Fruit fly (Drosophila melanogaster) whole organism, embryonic: Measurements from ENCODE around the gene Drsl1.
A peak's percentile ranks its signal among the peaks of the same experiment; 100 is the strongest.

Source experiments
- Bteb2 ChIP-seq: fragments of 200-800 bp; sonication (Bioruptor generic); optimal IDR thresholded peaks from 2 replicates; lab custom pipeline; 2016; ENCODE audit warnings: missing biosample characterization, missing genetic modification characterization
- CG10366 ChIP-seq: fragments of 200-800 bp; sonication (Bioruptor generic); IDR thresholded peaks from 2 replicates; pipeline ENCODE4 v1.3.6; 2022; ENCODE audit warnings: missing biosample characterization, missing genetic modification characterization
- CG11093 ChIP-seq: fragments of 200-800 bp; sonication (Bioruptor generic); IDR thresholded peaks from 3 replicates; pipeline ENCODE4 v1.3.6; 2022; ENCODE audit warnings: missing biosample characterization, missing genetic modification characterization
- CG11723 ChIP-seq: fragments of 200-800 bp; sonication (Bioruptor generic); optimal IDR thresholded peaks from 2 replicates; lab custom pipeline; 2017; ENCODE audit warnings: missing biosample characterization, mild to moderate bottlenecking, missing genetic modification characterization
- CG12071 ChIP-seq: fragments of 200-800 bp; sonication (Bioruptor generic); optimal IDR thresholded peaks from 3 replicates; lab custom pipeline; 2018; ENCODE audit warnings: missing biosample characterization, mild to moderate bottlenecking, missing genetic modification characterization
- CG1233 ChIP-seq: fragments of 200-800 bp; sonication (Bioruptor generic); optimal IDR thresholded peaks from 4 replicates; lab custom pipeline; 2018; ENCODE audit warnings: missing biosample characterization, mild to moderate bottlenecking, missing genetic modification characterization
- CG12769 ChIP-seq: fragments of 200-800 bp; sonication (Bioruptor generic); optimal IDR thresholded peaks from 2 replicates; lab custom pipeline; 2019; ENCODE audit warnings: missing biosample characterization, mild to moderate bottlenecking, missing genetic modification characterization, moderate library complexity
- CG13424 ChIP-seq: fragments of 200-800 bp; sonication (Bioruptor generic); optimal IDR thresholded peaks from 2 replicates; lab custom pipeline; 2019; ENCODE audit warnings: missing biosample characterization, mild to moderate bottlenecking, missing genetic modification characterization, moderate library complexity
- CG1832 ChIP-seq: fragments of 200-800 bp; sonication (Bioruptor generic); optimal IDR thresholded peaks from 2 replicates; lab custom pipeline; 2017; ENCODE audit warnings: missing biosample characterization, mild to moderate bottlenecking, missing genetic modification characterization, inconsistent platforms
- CG32772 ChIP-seq: fragments of 200-800 bp; sonication (Bioruptor generic); IDR thresholded peaks from 2 replicates; pipeline ENCODE4 v1.3.6; 2022; ENCODE audit warnings: missing biosample characterization, missing genetic modification characterization
- CG34376 ChIP-seq: fragments of 200-800 bp; sonication (Bioruptor generic); optimal IDR thresholded peaks from 2 replicates; lab custom pipeline; 2018; ENCODE audit warnings: missing biosample characterization, mild to moderate bottlenecking, missing genetic modification characterization
- CG3847 ChIP-seq: fragments of 200-800 bp; sonication (Bioruptor generic); IDR thresholded peaks from 2 replicates; pipeline ENCODE4 v1.3.6; 2022; ENCODE audit warnings: missing biosample characterization, missing genetic modification characterization
- CG4424 ChIP-seq: fragments of 200-800 bp; sonication (Bioruptor generic); optimal IDR thresholded peaks from 3 replicates; lab custom pipeline; 2016; ENCODE audit warnings: missing biosample characterization, missing genetic modification characterization
- CG6254 ChIP-seq: fragments of 200-800 bp; sonication (Bioruptor generic); optimal IDR thresholded peaks from 3 replicates; lab custom pipeline; 2017; ENCODE audit warnings: mild to moderate bottlenecking, missing biosample characterization, missing genetic modification reagents, missing genetic modification characterization
- CG6689 ChIP-seq: fragments of 200-800 bp; sonication (Bioruptor generic); IDR thresholded peaks from 2 replicates; pipeline ENCODE4 v1.3.6; 2022; ENCODE audit warnings: missing biosample characterization, missing genetic modification characterization
- CG7987 ChIP-seq: fragments of 200-800 bp; sonication (Bioruptor generic); optimal IDR thresholded peaks from 2 replicates; lab custom pipeline; 2018; ENCODE audit warnings: missing biosample characterization, mild to moderate bottlenecking, missing genetic modification characterization, moderate library complexity
- CG8089 ChIP-seq: fragments of 200-800 bp; sonication (Bioruptor generic); optimal IDR thresholded peaks from 3 replicates; lab custom pipeline; 2016; ENCODE audit warnings: missing biosample characterization, missing genetic modification characterization
- CG9609 ChIP-seq: fragments of 200-800 bp; sonication (Bioruptor generic); optimal IDR thresholded peaks from 3 replicates; lab custom pipeline; 2016; ENCODE audit warnings: missing biosample characterization, missing genetic modification characterization
- CG9817 ChIP-seq: fragments of 200-800 bp; sonication (Bioruptor generic); optimal IDR thresholded peaks from 2 replicates; lab custom pipeline; 2018; ENCODE audit warnings: missing biosample characterization, mild to moderate bottlenecking, missing genetic modification characterization, moderate library complexity
- CG9876 ChIP-seq: fragments of 200-800 bp; sonication (Bioruptor generic); optimal IDR thresholded peaks from 2 replicates; lab custom pipeline; 2016; ENCODE audit warnings: missing biosample characterization, missing genetic modification characterization
- HmgD ChIP-seq: fragments of 200-800 bp; sonication (Bioruptor generic); optimal IDR thresholded peaks from 3 replicates; lab custom pipeline; 2016; ENCODE audit warnings: missing biosample characterization, missing genetic modification characterization
- HmgZ ChIP-seq: fragments of 200-800 bp; sonication (Bioruptor generic); optimal IDR thresholded peaks from 2 replicates; lab custom pipeline; 2018; ENCODE audit warnings: missing biosample characterization, mild to moderate bottlenecking, missing genetic modification characterization
- Hr3 ChIP-seq: fragments of 200-800 bp; sonication (Bioruptor generic); optimal IDR thresholded peaks from 3 replicates; lab custom pipeline; 2016; ENCODE audit warnings: missing biosample characterization, missing genetic modification characterization
- Kr ChIP-seq: fragments of 200-800 bp; sonication (Bioruptor generic); optimal IDR thresholded peaks from 2 replicates; lab custom pipeline; 2017; ENCODE audit warnings: missing biosample characterization, mild to moderate bottlenecking, missing genetic modification characterization
- NC2α ChIP-seq: fragments of 200-800 bp; sonication (Bioruptor generic); optimal IDR thresholded peaks from 2 replicates; lab custom pipeline; 2016; ENCODE audit warnings: missing biosample characterization, missing genetic modification characterization
- Pdp1 ChIP-seq, 2 experiments: fragments of 200-800 bp; sonication (Bioruptor generic); optimal IDR thresholded peaks; 3 replicates each; lab custom pipeline; 2016; ENCODE audit warnings: missing biosample characterization in 2 of 2, missing genetic modification characterization in 2 of 2, mild to moderate bottlenecking in 1 of 2, moderate library complexity in 1 of 2
- Ptx1 ChIP-seq: fragments of 200-800 bp; sonication (Bioruptor generic); IDR thresholded peaks from 2 replicates; pipeline ENCODE4 v1.3.6; 2022; ENCODE audit warnings: missing biosample characterization, missing genetic modification characterization
- Sin3A ChIP-seq: fragments of >200 bp; optimal IDR thresholded peaks from 2 replicates; lab custom pipeline; 2018
- Sox100B ChIP-seq: fragments of 200-800 bp; sonication (Bioruptor generic); optimal IDR thresholded peaks from 3 replicates; lab custom pipeline; 2018; ENCODE audit warnings: missing biosample characterization, mild to moderate bottlenecking, missing genetic modification characterization
- Sry-δ ChIP-seq: fragments of 200-800 bp; sonication (Bioruptor generic); optimal IDR thresholded peaks from 2 replicates; lab custom pipeline; 2016; ENCODE audit warnings: missing biosample characterization, missing genetic modification characterization
- ara ChIP-seq: fragments of 200-800 bp; sonication (Bioruptor generic); IDR thresholded peaks from 2 replicates; pipeline ENCODE4 v1.3.6; 2022; ENCODE audit warnings: missing biosample characterization, missing genetic modification characterization
- ase ChIP-seq: fragments of 200-800 bp; sonication (Bioruptor generic); IDR thresholded peaks from 3 replicates; pipeline ENCODE4 v1.3.6; 2022; ENCODE audit warnings: missing biosample characterization, missing genetic modification characterization
- ash1 ChIP-seq: fragments of 200-800 bp; sonication (Bioruptor generic); optimal IDR thresholded peaks from 2 replicates; lab custom pipeline; 2018; ENCODE audit warnings: missing biosample characterization, mild to moderate bottlenecking, missing genetic modification characterization
- bsh ChIP-seq, 2 experiments: fragments of 200-800 bp; sonication (Bioruptor generic); optimal IDR thresholded peaks; 2 replicates each; lab custom pipeline; 2017 to 2018; ENCODE audit warnings: mild to moderate bottlenecking in 2 of 2, missing biosample characterization in 2 of 2, missing genetic modification characterization in 2 of 2, moderate library complexity in 1 of 2
- cato ChIP-seq: fragments of 200-800 bp; sonication (Bioruptor generic); optimal IDR thresholded peaks from 2 replicates; lab custom pipeline; 2016; ENCODE audit warnings: missing biosample characterization, missing genetic modification characterization, borderline replicate concordance
- dmrt11E ChIP-seq: fragments of 200-800 bp; sonication (Bioruptor generic); optimal IDR thresholded peaks from 3 replicates; lab custom pipeline; 2018; ENCODE audit warnings: missing biosample characterization, mild to moderate bottlenecking, missing genetic modification characterization, moderate library complexity
- emc ChIP-seq: fragments of 200-800 bp; sonication (Bioruptor generic); optimal IDR thresholded peaks from 2 replicates; lab custom pipeline; 2016; ENCODE audit warnings: missing biosample characterization, missing genetic modification characterization
- fd96Cb ChIP-seq: fragments of 200-800 bp; sonication (Bioruptor generic); optimal IDR thresholded peaks from 2 replicates; lab custom pipeline; 2018; ENCODE audit warnings: missing biosample characterization, mild to moderate bottlenecking, missing genetic modification characterization, moderate library complexity
- ind ChIP-seq: fragments of 200-800 bp; sonication (Bioruptor generic); optimal IDR thresholded peaks from 3 replicates; lab custom pipeline; 2016; ENCODE audit warnings: missing biosample characterization, missing genetic modification characterization
- jumu ChIP-seq: fragments of 200-800 bp; sonication (Bioruptor generic); optimal IDR thresholded peaks from 3 replicates; lab custom pipeline; 2016; ENCODE audit warnings: missing biosample characterization, missing genetic modification characterization
- lola ChIP-seq, 3 experiments: fragments of >200 bp in 2 of 3; fragments of 200-800 bp in 1 of 3; sonication (Bioruptor generic) in 1 of 3; optimal IDR thresholded peaks; 2 replicates each; lab custom pipeline; 2017 to 2019; ENCODE audit warnings: missing biosample characterization in 3 of 3, missing genetic modification characterization in 3 of 3, mild to moderate bottlenecking in 1 of 3, moderate library complexity in 1 of 3
- mirr ChIP-seq: fragments of 200-800 bp; sonication (Bioruptor generic); optimal IDR thresholded peaks from 3 replicates; lab custom pipeline; 2018; ENCODE audit warnings: missing biosample characterization, mild to moderate bottlenecking, missing genetic modification characterization
- phol ChIP-seq: fragments of 200-800 bp; sonication (Bioruptor generic); optimal IDR thresholded peaks from 3 replicates; lab custom pipeline; 2018; ENCODE audit warnings: missing biosample characterization, mild to moderate bottlenecking, missing genetic modification characterization, moderate library complexity
- pita ChIP-seq: fragments of 200-800 bp; sonication (Bioruptor generic); optimal IDR thresholded peaks from 2 replicates; lab custom pipeline; 2017; ENCODE audit warnings: missing biosample characterization, mild to moderate bottlenecking, missing genetic modification characterization
- scrt ChIP-seq: fragments of 200-800 bp; sonication (Bioruptor generic); optimal IDR thresholded peaks from 2 replicates; lab custom pipeline; 2018; ENCODE audit warnings: missing biosample characterization, mild to moderate bottlenecking, missing genetic modification characterization, moderate library complexity
- tgo ChIP-seq: fragments of 200-800 bp; sonication (Bioruptor generic); IDR thresholded peaks from 3 replicates; pipeline ENCODE4 v1.3.6; 2022; ENCODE audit warnings: missing biosample characterization, missing genetic modification characterization
- tio ChIP-seq: fragments of 200-800 bp; sonication (Bioruptor generic); optimal IDR thresholded peaks from 2 replicates; lab custom pipeline; 2017; ENCODE audit warnings: missing biosample characterization, missing genetic modification characterization, inconsistent platforms
- twi ChIP-seq: fragments of 200-800 bp; optimal IDR thresholded peaks from 2 replicates; lab custom pipeline; 2019; ENCODE audit warnings: missing biosample characterization, mild to moderate bottlenecking, missing genetic modification characterization, moderate library complexity
- vnd ChIP-seq: fragments of 200-800 bp; sonication (Bioruptor generic); IDR thresholded peaks from 3 replicates; pipeline ENCODE4 v1.3.6; 2022; ENCODE audit warnings: missing biosample characterization, missing genetic modification characterization; ENCODE audit not compliant: partially characterized antibody
- vvl ChIP-seq: fragments of 200-800 bp; sonication (Bioruptor generic); IDR thresholded peaks from 2 replicates; pipeline ENCODE4 v1.3.6; 2022; ENCODE audit warnings: missing biosample characterization, missing genetic modification characterization

The Drsl1 gene

dm6 chr3L:3303087-3303526 is 32.5 kb downstream of the Drsl1 start, which contains the start of gene CG14968 (continued):
- TF ChIP-seq vnd (GFP tag; lab: Robert Waterston, UW) (no peak), bsh (GFP tag; optimal IDR thresholded peaks at IDR 0.05; lab: Kevin White, UChicago) (peak; percentile 70 to 95), CG12071 (GFP tag; lab: Kevin White, UChicago) (peak; percentile 88), emc (GFP tag; lab: Kevin White, UChicago) (peak; percentile 67), vvl (peak; percentile 99), cato (GFP tag; lab: Kevin White, UChicago) (peak; percentile 82), Sox100B (GFP tag; lab: Kevin White, UChicago) (peak; percentile 86), Sin3A (lab: Kevin White, UChicago) (no peak), NC2α (GFP tag; lab: Kevin White, UChicago) (peak; percentile 13), CG8089 (GFP tag; lab: Kevin White, UChicago) (peak; percentile 65), CG9876 (GFP tag; lab: Kevin White, UChicago) (no peak), Ptx1 (peak; percentile 97), lola (GFP tag; optimal IDR thresholded peaks at IDR 0.05; lab: Kevin White, UChicago) (peak in 1 of 3 experiments; percentile 86), ind (GFP tag; lab: Kevin White, UChicago) (peak; percentile 94), twi (peak; percentile 78), mirr (GFP tag; lab: Kevin White, UChicago) (peak; percentile 9), phol (tag; lab: Kevin White, UChicago) (peak; percentile 93), fd96Cb (tag; lab: Kevin White, UChicago) (peak; percentile 94), scrt (GFP tag; lab: Kevin White, UChicago) (peak; percentile 90), Bteb2 (GFP tag; lab: Kevin White, UChicago) (peak; percentile 90), ash1 (peak; percentile 72), CG1233 (GFP tag; lab: Kevin White, UChicago) (peak; percentile 92), CG7987 (peak; percentile 88), CG11093 (GFP tag; lab: Robert Waterston, UW) (peak; percentile 66; the same call in 2 of the 3 replicates), CG9609 (GFP tag; lab: Kevin White, UChicago) (peak; percentile 43), tio (GFP tag; lab: Kevin White, UChicago) (peak; percentile 84), CG10366 (GFP tag; lab: Robert Waterston, UW) (peak; percentile 97), CG13424 (peak; percentile 96)

DNA sequence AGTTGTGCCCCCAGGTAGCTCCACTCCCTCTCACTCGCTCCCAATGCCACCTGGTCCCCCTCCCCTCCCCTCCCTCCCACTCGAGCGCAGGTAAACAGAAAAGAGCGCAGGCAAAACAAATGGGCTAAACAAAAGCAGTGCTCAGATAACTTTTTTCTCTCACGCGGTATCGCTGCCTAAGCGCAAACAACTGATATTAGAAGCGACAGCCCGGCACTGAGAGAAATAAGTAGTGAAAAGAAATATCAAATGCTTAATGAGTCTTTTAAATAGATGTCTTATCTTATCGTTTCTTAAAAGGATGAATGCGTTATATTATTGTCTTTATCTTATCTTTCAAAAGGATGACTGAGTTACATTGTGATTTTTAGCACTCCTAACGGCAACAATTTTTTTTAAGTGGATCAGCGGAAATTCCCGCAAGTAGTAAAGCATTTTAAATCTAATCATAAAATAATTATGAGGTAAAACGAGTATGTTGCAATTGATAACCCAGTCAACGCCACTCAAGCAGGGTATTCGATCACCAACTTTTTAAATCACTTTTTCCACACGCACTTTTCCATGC is 34.3 kb downstream of the Drsl1 start:
- peak; percentile 85 for TF ChIP-seq ara (GFP tag; lab: Robert Waterston, UW)
- TF ChIP-seq CG9817 (tag; lab: Kevin White, UChicago): peak; percentile 84
- peak; percentile 87 for TF ChIP-seq CG32772
- peak; percentile 59 for TF ChIP-seq HmgD (GFP tag; lab: Kevin White, UChicago)
- peak; percentile 87 for TF ChIP-seq CG6254
- TF ChIP-seq CG4424 (GFP tag; lab: Kevin White, UChicago): peak; percentile 92
- TF ChIP-seq CG11723 (GFP tag; lab: Kevin White, UChicago): peak; percentile 84
- peak; percentile 89 for TF ChIP-seq ase (GFP tag; lab: Robert Waterston, UW)
- TF ChIP-seq pita (GFP tag; lab: Kevin White, UChicago): no peak
- peak; percentile 81 for TF ChIP-seq jumu
- TF ChIP-seq CG1832 (GFP tag; lab: Kevin White, UChicago): no peak
- peak; percentile 85 for TF ChIP-seq CG12769 (tag; lab: Kevin White, UChicago)
- TF ChIP-seq CG6689 (GFP tag; lab: Robert Waterston, UW): peak; percentile 87
- peak; percentile 87 for TF ChIP-seq CG34376 (GFP tag; lab: Kevin White, UChicago)
- TF ChIP-seq tgo (GFP tag; lab: Robert Waterston, UW): peak; percentile 93
- peak; percentile 91 for TF ChIP-seq HmgZ (tag; lab: Kevin White, UChicago)
- peak; percentile 83 for TF ChIP-seq CG3847 (GFP tag; lab: Robert Waterston, UW)
- no peak for TF ChIP-seq Kr (GFP tag; lab: Kevin White, UChicago)
- TF ChIP-seq dmrt11E (tag; lab: Kevin White, UChicago): peak; percentile 80
- peak; percentile 86 to 89 for TF ChIP-seq Pdp1 (GFP tag; optimal IDR thresholded peaks at IDR 0.05; lab: Kevin White, UChicago)
- peak; percentile 56 for TF ChIP-seq Sry-δ (GFP tag; lab: Kevin White, UChicago)
- TF ChIP-seq Hr3 (GFP tag; lab: Kevin White, UChicago): peak; percentile 88
